Fruit fly (Drosophila melanogaster): ENCODE results near the gene CG1677.

DNA sequence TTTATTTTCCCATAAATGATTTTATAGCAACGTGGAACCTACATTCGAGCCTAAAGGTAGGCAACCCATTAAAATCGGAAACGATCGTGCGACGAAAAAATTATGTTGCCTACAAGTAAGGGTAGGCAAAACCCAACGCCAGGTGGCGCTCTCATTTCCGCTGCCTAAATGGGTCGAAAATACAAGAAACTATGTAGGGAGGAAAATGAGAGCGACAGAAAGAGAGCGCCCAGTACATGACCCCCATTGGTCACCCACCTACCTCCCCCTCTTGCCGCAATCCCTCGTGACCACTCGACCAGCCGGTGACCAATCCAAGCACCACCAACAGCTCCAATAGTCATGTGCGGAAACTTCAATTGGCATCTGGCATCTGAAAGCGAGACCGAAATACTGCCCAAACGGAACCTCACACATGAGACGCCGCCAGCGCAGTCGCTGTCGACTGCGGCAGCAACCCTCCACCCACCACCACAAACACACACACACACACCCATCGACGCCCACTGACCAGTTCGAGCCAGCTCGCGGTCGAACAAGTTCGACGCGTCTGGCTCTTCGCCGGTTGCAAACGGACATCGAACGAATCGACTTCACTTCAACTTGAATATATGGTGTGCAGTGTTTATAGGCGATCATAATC is 163.5 kb downstream of the CG1677 start:
- TF ChIP-seq toe (GFP tag; optimal IDR thresholded peaks at IDR 0.05) = peak; percentile 2
- no peak for TF ChIP-seq tj (GFP tag; optimal IDR thresholded peaks at IDR 0.05)
- TF ChIP-seq CG5204 (GFP tag; optimal IDR thresholded peaks at IDR 0.05) = no peak
- TF ChIP-seq CG7101 (tag; optimal IDR thresholded peaks at IDR 0.05) = peak; percentile 37
- TF ChIP-seq CG7045 (GFP tag; optimal IDR thresholded peaks at IDR 0.05) = no peak
- TF ChIP-seq Hr96 (GFP tag; optimal IDR thresholded peaks at IDR 0.05) = peak; percentile 69
- no peak for TF ChIP-seq cic (GFP tag; optimal IDR thresholded peaks at IDR 0.05)
- no peak for TF ChIP-seq CG12768 (GFP tag; optimal IDR thresholded peaks at IDR 0.05)
- peak; percentile 6 for TF ChIP-seq Mnt (GFP tag; optimal IDR thresholded peaks at IDR 0.05)
- no peak for TF ChIP-seq CG11617 (GFP tag; optimal IDR thresholded peaks at IDR 0.05)
- TF ChIP-seq kay (GFP tag; ENCODE audit: borderline replicate concordance) = no peak
- peak; percentile 17 for TF ChIP-seq Crg-1 (GFP tag; optimal IDR thresholded peaks at IDR 0.05)
- peak; percentile 86 for TF ChIP-seq bab1 (GFP tag; optimal IDR thresholded peaks at IDR 0.05)
- no peak for TF ChIP-seq cnc (optimal IDR thresholded peaks at IDR 0.05)
